Fruit fly (Drosophila melanogaster) whole organism, pupa: Measurements from ENCODE around the gene CG46521.
"Not testable (repeated sequence)": the region's sequence is repeated elsewhere in the genome, so short reads cannot be mapped to it uniquely, and the experiment has no call there.

Source experiments
- CG14655 ChIP-seq: fragments of 200-800 bp; sonication (Bioruptor generic); optimal IDR thresholded peaks from 3 replicates; lab custom pipeline; 2017; ENCODE audit warnings: mild to moderate bottlenecking, missing biosample characterization, missing genetic modification reagents, missing genetic modification characterization
- CG32121 ChIP-seq: fragments of 200-800 bp; sonication (Bioruptor generic); IDR thresholded peaks from 2 replicates; pipeline ENCODE4 v1.3.6; 2022; ENCODE audit warnings: missing biosample characterization, missing genetic modification characterization
- CG34367 ChIP-seq: fragments of 200-800 bp; sonication (Bioruptor generic); optimal IDR thresholded peaks from 2 replicates; lab custom pipeline; 2018; ENCODE audit warnings: missing biosample characterization, mild to moderate bottlenecking, missing genetic modification characterization
- CG8159 ChIP-seq: fragments of 200-800 bp; sonication (Bioruptor generic); optimal IDR thresholded peaks from 3 replicates; lab custom pipeline; 2018; ENCODE audit warnings: missing biosample characterization, mild to moderate bottlenecking, missing genetic modification characterization, moderate library complexity
- Ets98B ChIP-seq: fragments of 200-800 bp; sonication (Bioruptor generic); IDR thresholded peaks from 2 replicates; pipeline ENCODE4 v1.3.6; 2022; ENCODE audit warnings: missing biosample characterization, missing genetic modification characterization
- Pif1B ChIP-seq: fragments of 200-800 bp; sonication (Bioruptor generic); optimal IDR thresholded peaks from 3 replicates; lab custom pipeline; 2016; ENCODE audit warnings: missing biosample characterization, missing genetic modification characterization

- not testable (repeated sequence) for TF ChIP-seq CG32121 (GFP tag; lab: Robert Waterston, UW); CG14655; Pif1B (GFP tag; lab: Kevin White, UChicago); CG8159; CG34367 (tag; lab: Kevin White, UChicago); Ets98B (GFP tag; lab: Robert Waterston, UW)
Measured at dm6 chrX:22231270-22231669, 10.1 kb upstream of the CG46521 start, which contains the start of gene CG46519.
